Fruit fly (Drosophila melanogaster) whole organism, embryonic: ENCODE data around the gene CG12010.

Source experiments
- CG1024 ChIP-seq: fragments of 200-800 bp; sonication (Bioruptor generic); IDR thresholded peaks from 2 replicates; pipeline ENCODE4 v1.3.6; 2022; ENCODE audit warnings: missing biosample characterization, missing genetic modification characterization
- CG10366 ChIP-seq: fragments of 200-800 bp; sonication (Bioruptor generic); IDR thresholded peaks from 2 replicates; pipeline ENCODE4 v1.3.6; 2022; ENCODE audit warnings: missing biosample characterization, missing genetic modification characterization
- CG10543 ChIP-seq: fragments of 200-800 bp; sonication (Bioruptor generic); optimal IDR thresholded peaks from 3 replicates; lab custom pipeline; 2017; ENCODE audit warnings: missing biosample characterization, mild to moderate bottlenecking, missing genetic modification characterization, moderate library complexity
- CG11247 ChIP-seq: fragments of 200-800 bp; sonication (Bioruptor generic); IDR thresholded peaks from 2 replicates; pipeline ENCODE4 v1.3.6; 2022; ENCODE audit warnings: missing biosample characterization, missing genetic modification characterization
- CG11504 ChIP-seq: fragments of 200-800 bp; sonication (Bioruptor generic); optimal IDR thresholded peaks from 3 replicates; lab custom pipeline; 2019; ENCODE audit warnings: missing biosample characterization, mild to moderate bottlenecking, missing genetic modification characterization, moderate library complexity
- CG11695 ChIP-seq: fragments of 200-800 bp; sonication (Bioruptor generic); IDR thresholded peaks from 3 replicates; pipeline ENCODE4 v1.3.6; 2022; ENCODE audit warnings: missing biosample characterization, missing genetic modification characterization
- CG15269 ChIP-seq: fragments of 200-800 bp; sonication (Bioruptor generic); optimal IDR thresholded peaks from 2 replicates; lab custom pipeline; 2018; ENCODE audit warnings: missing biosample characterization, mild to moderate bottlenecking, missing genetic modification characterization, moderate library complexity
- CG1603 ChIP-seq: fragments of 200-800 bp; sonication (Bioruptor generic); optimal IDR thresholded peaks from 2 replicates; lab custom pipeline; 2019; ENCODE audit warnings: missing biosample characterization, mild to moderate bottlenecking, missing genetic modification characterization, moderate library complexity
- CG1647 ChIP-seq: fragments of 200-800 bp; sonication (Bioruptor generic); optimal IDR thresholded peaks from 3 replicates; lab custom pipeline; 2016; ENCODE audit warnings: missing biosample characterization, missing genetic modification characterization
- CG17359 ChIP-seq: fragments of 200-800 bp; sonication (Bioruptor generic); optimal IDR thresholded peaks from 3 replicates; lab custom pipeline; 2018; ENCODE audit warnings: missing biosample characterization, mild to moderate bottlenecking, missing genetic modification characterization, moderate library complexity
- CG32532 ChIP-seq: fragments of 200-800 bp; sonication (Bioruptor generic); IDR thresholded peaks from 2 replicates; pipeline ENCODE4 v1.3.6; 2022; ENCODE audit warnings: missing biosample characterization, missing genetic modification characterization
- CG32772 ChIP-seq: fragments of 200-800 bp; sonication (Bioruptor generic); IDR thresholded peaks from 2 replicates; pipeline ENCODE4 v1.3.6; 2022; ENCODE audit warnings: missing biosample characterization, missing genetic modification characterization
- CG34422 ChIP-seq: fragments of 200-800 bp; sonication (Bioruptor generic); IDR thresholded peaks from 3 replicates; pipeline ENCODE4 v1.3.6; 2022; ENCODE audit warnings: missing biosample characterization, missing genetic modification characterization
- CG43689 ChIP-seq: fragments of 200-800 bp; sonication (Bioruptor generic); IDR thresholded peaks from 2 replicates; pipeline ENCODE4 v1.3.6; 2022; ENCODE audit warnings: missing biosample characterization, missing genetic modification characterization
- CG4424 ChIP-seq: fragments of 200-800 bp; sonication (Bioruptor generic); optimal IDR thresholded peaks from 3 replicates; lab custom pipeline; 2016; ENCODE audit warnings: missing biosample characterization, missing genetic modification characterization
- CG6689 ChIP-seq: fragments of 200-800 bp; sonication (Bioruptor generic); IDR thresholded peaks from 2 replicates; pipeline ENCODE4 v1.3.6; 2022; ENCODE audit warnings: missing biosample characterization, missing genetic modification characterization
- CG7372 ChIP-seq: fragments of 200-800 bp; sonication (Bioruptor generic); IDR thresholded peaks from 2 replicates; pipeline ENCODE4 v1.3.6; 2022; ENCODE audit warnings: missing biosample characterization, missing genetic modification characterization
- CG7745 ChIP-seq: fragments of 200-800 bp; sonication (Bioruptor generic); optimal IDR thresholded peaks from 2 replicates; lab custom pipeline; 2018; ENCODE audit warnings: missing biosample characterization, mild to moderate bottlenecking, missing genetic modification characterization, moderate library complexity
- CG8089 ChIP-seq: fragments of 200-800 bp; sonication (Bioruptor generic); optimal IDR thresholded peaks from 3 replicates; lab custom pipeline; 2016; ENCODE audit warnings: missing biosample characterization, missing genetic modification characterization
- CG8924 ChIP-seq: fragments of 200-800 bp; optimal IDR thresholded peaks from 3 replicates; lab custom pipeline; 2019; ENCODE audit warnings: missing biosample characterization, mild to moderate bottlenecking, missing genetic modification characterization, moderate library complexity
- CG9609 ChIP-seq: fragments of 200-800 bp; sonication (Bioruptor generic); optimal IDR thresholded peaks from 3 replicates; lab custom pipeline; 2016; ENCODE audit warnings: missing biosample characterization, missing genetic modification characterization
- Eip74EF ChIP-seq, 2 experiments: fragments of 200-800 bp in 1 of 2; fragments of >200 bp in 1 of 2; sonication (Bioruptor generic) in 1 of 2; optimal IDR thresholded peaks; 2 replicates each; lab custom pipeline; 2017 to 2019; ENCODE audit warnings: missing biosample characterization in 2 of 2, missing genetic modification characterization in 2 of 2, mild to moderate bottlenecking in 1 of 2, moderate library complexity in 1 of 2
- Fer1 ChIP-seq: fragments of 200-800 bp; sonication (Bioruptor generic); optimal IDR thresholded peaks from 2 replicates; lab custom pipeline; 2017; ENCODE audit warnings: missing biosample characterization, mild to moderate bottlenecking, missing genetic modification characterization
- Med ChIP-seq: fragments of 200-800 bp; sonication (Bioruptor generic); peaks from one replicate; lab custom pipeline; 2016; ENCODE audit warnings: missing biosample characterization, missing genetic modification characterization, mild to moderate bottlenecking, inconsistent platforms, moderate library complexity
- NC2β ChIP-seq: fragments of 200-800 bp; sonication (Bioruptor generic); optimal IDR thresholded peaks from 2 replicates; lab custom pipeline; 2016; ENCODE audit warnings: missing biosample characterization, missing genetic modification characterization
- Ptx1 ChIP-seq: fragments of 200-800 bp; sonication (Bioruptor generic); IDR thresholded peaks from 2 replicates; pipeline ENCODE4 v1.3.6; 2022; ENCODE audit warnings: missing biosample characterization, missing genetic modification characterization
- ara ChIP-seq: fragments of 200-800 bp; sonication (Bioruptor generic); IDR thresholded peaks from 2 replicates; pipeline ENCODE4 v1.3.6; 2022; ENCODE audit warnings: missing biosample characterization, missing genetic modification characterization
- ase ChIP-seq: fragments of 200-800 bp; sonication (Bioruptor generic); IDR thresholded peaks from 3 replicates; pipeline ENCODE4 v1.3.6; 2022; ENCODE audit warnings: missing biosample characterization, missing genetic modification characterization
- bigmax ChIP-seq: fragments of 200-800 bp; sonication (Bioruptor generic); optimal IDR thresholded peaks from 2 replicates; lab custom pipeline; 2018; ENCODE audit warnings: missing biosample characterization, mild to moderate bottlenecking, missing genetic modification characterization
- btn ChIP-seq: fragments of 200-800 bp; sonication (Bioruptor generic); optimal IDR thresholded peaks from 2 replicates; lab custom pipeline; 2016; ENCODE audit warnings: missing biosample characterization, missing genetic modification characterization
- chinmo ChIP-seq: fragments of 200-800 bp; sonication (Bioruptor generic); IDR thresholded peaks from 4 replicates; pipeline ENCODE4 v1.3.6; 2022; ENCODE audit warnings: missing biosample characterization, missing genetic modification characterization; ENCODE audit not compliant: partially characterized antibody
- ci ChIP-seq: fragments of 200-800 bp; sonication (Bioruptor generic); IDR thresholded peaks from 3 replicates; pipeline ENCODE4 v1.3.6; 2022; ENCODE audit warnings: missing biosample characterization, missing genetic modification characterization
- corto ChIP-seq: fragments of 200-800 bp; sonication (Bioruptor generic); optimal IDR thresholded peaks from 2 replicates; lab custom pipeline; 2016; ENCODE audit warnings: missing biosample characterization, mild to moderate bottlenecking, missing genetic modification characterization, moderate library complexity
- esg ChIP-seq: fragments of 200-800 bp; sonication (Bioruptor generic); conservative IDR thresholded peaks from 2 replicates; pipeline ENCODE4 v1.3.6; 2022; ENCODE audit warnings: missing biosample characterization, missing genetic modification characterization
- h ChIP-seq: fragments of >200 bp; optimal IDR thresholded peaks from 2 replicates; lab custom pipeline; 2017
- lov ChIP-seq, 2 experiments: fragments of 200-800 bp in 1 of 2; fragments of >200 bp in 1 of 2; sonication (Bioruptor generic) in 1 of 2; IDR thresholded peaks in 1 of 2; optimal IDR thresholded peaks in 1 of 2; 2 replicates in 1 of 2; 3 replicates in 1 of 2; pipeline versions ENCODE4 v1.3.6 to Lab custom; 2017 to 2022; ENCODE audit warnings: missing biosample characterization in 1 of 2, missing genetic modification characterization in 1 of 2
- maf-S ChIP-seq: fragments of 200-800 bp; sonication (Bioruptor generic); optimal IDR thresholded peaks from 2 replicates; lab custom pipeline; 2016; ENCODE audit warnings: missing biosample characterization, missing genetic modification characterization
- nom ChIP-seq: fragments of 200-800 bp; sonication (Bioruptor generic); optimal IDR thresholded peaks from 2 replicates; lab custom pipeline; 2017; ENCODE audit warnings: missing biosample characterization, missing genetic modification characterization, mild to moderate bottlenecking, moderate library complexity, missing genetic modification reagents
- oc ChIP-seq: fragments of 200-800 bp; sonication (Bioruptor generic); optimal IDR thresholded peaks from 2 replicates; lab custom pipeline; 2018; ENCODE audit warnings: missing biosample characterization, mild to moderate bottlenecking, missing genetic modification characterization, moderate library complexity
- prd ChIP-seq, 3 experiments: fragments of >200 bp in 2 of 3; fragments of 200-800 bp in 1 of 3; sonication (Bioruptor generic) in 1 of 3; optimal IDR thresholded peaks in 2 of 3; IDR thresholded peaks in 1 of 3; 2 replicates in 2 of 3; 3 replicates in 1 of 3; pipeline versions ENCODE4 v1.3.6 to Lab custom; 2017 to 2022; ENCODE audit warnings: missing biosample characterization in 1 of 3, missing genetic modification characterization in 1 of 3
- row ChIP-seq: fragments of 200-800 bp; sonication (Bioruptor generic); IDR thresholded peaks from 3 replicates; pipeline ENCODE4 v1.3.6; 2022; ENCODE audit warnings: missing biosample characterization, missing genetic modification characterization
- sob ChIP-seq: fragments of 200-800 bp; sonication (Bioruptor generic); IDR thresholded peaks from 2 replicates; pipeline ENCODE4 v1.3.6; 2022; ENCODE audit warnings: missing biosample characterization, missing genetic modification characterization
- sqz ChIP-seq: fragments of 200-800 bp; sonication (Bioruptor generic); optimal IDR thresholded peaks from 3 replicates; lab custom pipeline; 2018; ENCODE audit warnings: missing biosample characterization, mild to moderate bottlenecking, missing genetic modification characterization
- ssp ChIP-seq: fragments of 200-800 bp; sonication (Bioruptor generic); IDR thresholded peaks from 2 replicates; pipeline ENCODE4 v1.3.6; 2022; ENCODE audit warnings: missing biosample characterization, missing genetic modification characterization
- vvl ChIP-seq: fragments of 200-800 bp; sonication (Bioruptor generic); IDR thresholded peaks from 2 replicates; pipeline ENCODE4 v1.3.6; 2022; ENCODE audit warnings: missing biosample characterization, missing genetic modification characterization
- wdn ChIP-seq: fragments of 200-800 bp; sonication (Bioruptor generic); IDR thresholded peaks from 2 replicates; pipeline ENCODE4 v1.3.6; 2022; ENCODE audit warnings: missing biosample characterization, missing genetic modification characterization
- zfh1 ChIP-seq: fragments of 200-800 bp; sonication (Bioruptor generic); IDR thresholded peaks from 3 replicates; pipeline ENCODE4 v1.3.6; 2022; ENCODE audit warnings: missing biosample characterization, missing genetic modification characterization

The CG12010 gene

dm6 chr3L:3388708-3389665 is 14.9 kb downstream of the CG12010 start:
- TF ChIP-seq CG6689 (GFP tag; lab: Robert Waterston, UW): peak; percentile 8; the same call in 1 of the 2 replicates
- TF ChIP-seq CG1603 (tag; lab: Kevin White, UChicago): peak; percentile 47
- 0 out of 3 replicates have a peak, but pooled peaks have one; percentile 6 for TF ChIP-seq CG11695 (GFP tag; lab: Robert Waterston, UW)
- TF ChIP-seq corto (GFP tag; lab: Kevin White, UChicago): peak; percentile 74
- no peak for TF ChIP-seq btn
- TF ChIP-seq Ptx1 (GFP tag; lab: Robert Waterston, UW): peak; percentile 25
- TF ChIP-seq CG15269 (tag; lab: Kevin White, UChicago): peak; percentile 5
- peak; percentile 74; the same call in 2 of the 3 replicates for TF ChIP-seq ci
- peak; percentile 42 for TF ChIP-seq sob
- 0 out of 2 replicates have a peak, but pooled peaks have one; percentile 26 for TF ChIP-seq CG32532
- peak; percentile 10 for TF ChIP-seq NC2β (GFP tag; lab: Kevin White, UChicago)
- peak; percentile 63 for TF ChIP-seq vvl (GFP tag; lab: Robert Waterston, UW)
- TF ChIP-seq CG10543: peak; percentile 8
- TF ChIP-seq zfh1 (GFP tag; lab: Robert Waterston, UW): peak; percentile 50
- 0 out of 4 replicates have a peak, but pooled peaks have one; percentile 65 for TF ChIP-seq chinmo (GFP tag; lab: Robert Waterston, UW)
- 0 out of 2 replicates have a peak, but pooled peaks have one; percentile 17 for TF ChIP-seq CG1024 (GFP tag; lab: Robert Waterston, UW)
- TF ChIP-seq CG4424 (GFP tag; lab: Kevin White, UChicago): peak; percentile 24
- TF ChIP-seq maf-S (GFP tag; lab: Kevin White, UChicago): no peak
- peak; percentile 29; the same call in 1 of the 2 replicates for TF ChIP-seq CG11247 (GFP tag; lab: Robert Waterston, UW)
- TF ChIP-seq CG11504 (tag; lab: Kevin White, UChicago): no peak
- TF ChIP-seq CG7372 (GFP tag; lab: Robert Waterston, UW): peak; percentile 21; the same call in 1 of the 2 replicates
- TF ChIP-seq CG32772: peak; percentile 47
- no peak for TF ChIP-seq CG7745 (tag; lab: Kevin White, UChicago)
- TF ChIP-seq bigmax (GFP tag; lab: Kevin White, UChicago): no peak
- no peak for TF ChIP-seq Fer1
- TF ChIP-seq CG10366 (GFP tag; lab: Robert Waterston, UW): peak; percentile 40; the same call in 1 of the 2 replicates
- no peak for TF ChIP-seq lov (optimal IDR thresholded peaks at IDR 0.05; lab: Kevin White, UChicago)
- peak; percentile 64; the same call in 2 of the 3 replicates for TF ChIP-seq lov (GFP tag; IDR thresholded peaks at IDR 0.05; lab: Robert Waterston, UW)
- TF ChIP-seq h: peak; percentile 20
- TF ChIP-seq ase: no peak
- no peak for TF ChIP-seq Eip74EF (GFP tag; optimal IDR thresholded peaks at IDR 0.05; lab: Kevin White, UChicago)
- TF ChIP-seq CG17359: peak; percentile 58
- TF ChIP-seq nom (GFP tag; lab: Kevin White, UChicago): peak; percentile 61
- TF ChIP-seq CG1647 (GFP tag; lab: Kevin White, UChicago): no peak
- no peak for TF ChIP-seq CG8924 (tag; lab: Kevin White, UChicago)
- TF ChIP-seq Med (GFP tag; lab: Kevin White, UChicago): peak; percentile 68
- TF ChIP-seq esg: peak; percentile 9; the same call in 1 of the 2 replicates
- TF ChIP-seq row (GFP tag; lab: Robert Waterston, UW): 0 out of 3 replicates have a peak, but pooled peaks have one; percentile 33
- peak; percentile 71 for TF ChIP-seq ara (GFP tag; lab: Robert Waterston, UW)
- TF ChIP-seq oc: peak; percentile 58
- peak; percentile 11 for TF ChIP-seq CG8089 (GFP tag; lab: Kevin White, UChicago)
- TF ChIP-seq wdn: 0 out of 2 replicates have a peak, but pooled peaks have one; percentile 7
- 0 out of 3 replicates have a peak, but pooled peaks have one; percentile 23 for TF ChIP-seq CG34422 (GFP tag; lab: Robert Waterston, UW)
- TF ChIP-seq ssp (GFP tag; lab: Robert Waterston, UW): no peak
- no peak for TF ChIP-seq CG43689
- TF ChIP-seq CG9609 (GFP tag; lab: Kevin White, UChicago): peak; percentile 4
- no peak for TF ChIP-seq prd (optimal IDR thresholded peaks at IDR 0.05; lab: Kevin White, UChicago)
- peak; percentile 24; the same call in 1 of the 3 replicates for TF ChIP-seq prd (GFP tag; IDR thresholded peaks at IDR 0.05; lab: Robert Waterston, UW)
- peak; percentile 80 for TF ChIP-seq sqz
